Worm (Caenorhabditis elegans): ENCODE results near the gene H20J04.7.

DNA sequence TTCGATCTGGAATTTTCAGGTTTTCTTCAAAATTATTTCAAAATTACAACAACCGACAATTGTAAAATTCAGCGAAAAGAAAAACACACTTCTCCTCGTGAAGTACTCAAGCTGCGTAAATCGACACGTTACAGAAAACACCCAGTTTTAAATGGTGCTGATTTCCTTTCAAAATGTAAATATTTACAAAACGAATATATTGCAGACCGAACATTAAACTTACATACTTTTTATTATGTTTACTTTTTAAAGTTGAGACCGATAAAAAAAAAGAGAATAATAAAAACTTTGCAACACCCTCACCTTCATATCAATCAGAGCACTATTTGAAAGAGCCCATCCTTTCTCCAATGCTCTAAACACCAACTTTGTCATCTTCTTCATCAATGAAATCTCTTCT is 15.7 kb upstream of the H20J04.7 start:
- TF ChIP-seq elt-1 (tag; optimal IDR thresholded peaks at IDR 0.05; ENCODE audit: borderline replicate concordance, insufficient read depth) (no peak), lin-13 (tag; optimal IDR thresholded peaks at IDR 0.05) (no peak), snpc-4 (tag; optimal IDR thresholded peaks at IDR 0.05) (no peak), ztf-11 (tag; optimal IDR thresholded peaks at IDR 0.05) (no peak), ces-1 (GFP tag; optimal IDR thresholded peaks at IDR 0.05) (no peak), nhr-76 (tag; optimal IDR thresholded peaks at IDR 0.05) (no peak), unc-62 (GFP tag; optimal IDR thresholded peaks at IDR 0.05) (no peak), mls-2 (tag; optimal IDR thresholded peaks at IDR 0.05) (no peak)

All from whole organism, mixed stage, embryonic.